Worm (Caenorhabditis elegans): Measurements from ENCODE around the gene C34C6.3.
A peak's percentile ranks its signal among the peaks of the same experiment; 100 is the strongest.

C34C6.3 gene

ce11 chrII:8664533-8664932 lies 27.2 kb upstream of the C34C6.3 start, which contains the start of gene etc-1:
etc-1 (plus strand) TSS chrII:8664833.
- TF ChIP-seq ama-1 (optimal IDR thresholded peaks at IDR 0.05) (peak; percentile 11), aha-1 (tag) (no peak), dpl-1 (GFP tag; optimal IDR thresholded peaks at IDR 0.05) (no peak), nhr-25 (tag; optimal IDR thresholded peaks at IDR 0.05; ENCODE audit: borderline replicate concordance, insufficient read depth) (no peak), unc-62 (GFP tag; optimal IDR thresholded peaks at IDR 0.05 in 1 of 2) (peak in 1 of 2 experiments; percentile 34), unc-62 (tag; optimal IDR thresholded peaks at IDR 0.05) (no peak), dmd-8 (GFP tag; IDR thresholded peaks at IDR 0.05) (no peak)

ce11 chrII:8668871-8669270 lies 22.8 kb upstream of the C34C6.3 start:
- TF ChIP-seq nhr-42 (GFP tag; IDR thresholded peaks at IDR 0.05): no peak
- no peak for TF ChIP-seq dve-1 (tag; optimal IDR thresholded peaks at IDR 0.05; ENCODE audit: insufficient read depth)
- TF ChIP-seq attf-4 (tag; optimal IDR thresholded peaks at IDR 0.05): no peak
- TF ChIP-seq dmd-9 (GFP tag; IDR thresholded peaks at IDR 0.05): no peak
- TF ChIP-seq egl-43 (GFP tag; IDR thresholded peaks at IDR 0.05): no peak
- no peak for TF ChIP-seq ctbp-1 (GFP tag; IDR thresholded peaks at IDR 0.05)
- TF ChIP-seq hmg-1.1 (GFP tag; IDR thresholded peaks at IDR 0.05): no peak
- TF ChIP-seq mxl-2 (GFP tag; conservative IDR thresholded peaks at IDR 0.05): no peak
- TF ChIP-seq nhr-111 (GFP tag; optimal IDR thresholded peaks at IDR 0.05): no peak
- TF ChIP-seq lin-38 (GFP tag; IDR thresholded peaks at IDR 0.05): no peak
- TF ChIP-seq lim-7 (GFP tag; IDR thresholded peaks at IDR 0.05): no peak
- no peak for TF ChIP-seq spr-3 (GFP tag; optimal IDR thresholded peaks at IDR 0.05)
- TF ChIP-seq spr-1 (tag; optimal IDR thresholded peaks at IDR 0.05): no peak
- TF ChIP-seq F10B5.3 (tag; optimal IDR thresholded peaks at IDR 0.05): no peak
- TF ChIP-seq nhr-6 (tag; optimal IDR thresholded peaks at IDR 0.05): no peak
- no peak for TF ChIP-seq ZK546.5 (tag; optimal IDR thresholded peaks at IDR 0.05)
- TF ChIP-seq gei-8 (GFP tag; optimal IDR thresholded peaks at IDR 0.05): no peak
- no peak for TF ChIP-seq F49E8.2 (tag; optimal IDR thresholded peaks at IDR 0.05; ENCODE audit: borderline replicate concordance)
- no peak for TF ChIP-seq set-16 (GFP tag; IDR thresholded peaks at IDR 0.05)

- peak; percentile 25; the same call in 1 of the 2 replicates for TF ChIP-seq lin-38 (GFP tag; IDR thresholded peaks at IDR 0.05)
- no peak for TF ChIP-seq nhr-102 (tag; optimal IDR thresholded peaks at IDR 0.05)
These were observed 20.9 kb upstream of the C34C6.3 start for ce11 chrII:8670835-8671234.

ce11 chrII:8675369-8675768 lies 16.3 kb upstream of the C34C6.3 start:
- TF ChIP-seq aha-1 (tag) (no peak), unc-62 (GFP tag; optimal IDR thresholded peaks at IDR 0.05 in 1 of 2) (peak in 1 of 2 experiments; percentile 88), unc-62 (tag; optimal IDR thresholded peaks at IDR 0.05) (no peak)

- TF ChIP-seq T26A8.4 (GFP tag; IDR thresholded peaks at IDR 0.05): no peak
- no peak for TF ChIP-seq F10B5.3 (tag; optimal IDR thresholded peaks at IDR 0.05)
- TF ChIP-seq mdl-1 (tag; optimal IDR thresholded peaks at IDR 0.05): no peak
- TF ChIP-seq daf-16 (GFP tag; optimal IDR thresholded peaks at IDR 0.05): no peak
- TF ChIP-seq daf-16 (tag; optimal IDR thresholded peaks at IDR 0.05): peak; percentile 65
- TF ChIP-seq dve-1 (tag; optimal IDR thresholded peaks at IDR 0.05; ENCODE audit: insufficient read depth): peak; percentile 38
- TF ChIP-seq hlh-11 (tag; optimal IDR thresholded peaks at IDR 0.05): peak; percentile 2
- peak; percentile 40 for TF ChIP-seq pqm-1 (tag; optimal IDR thresholded peaks at IDR 0.05)
- TF ChIP-seq unc-62 (GFP tag; optimal IDR thresholded peaks at IDR 0.05 in 1 of 2): no peak
- TF ChIP-seq unc-62 (tag; optimal IDR thresholded peaks at IDR 0.05): no peak
These were observed 11.9 kb upstream of the C34C6.3 start for ce11 chrII:8679799-8680198.

- TF ChIP-seq ceh-82 (tag; optimal IDR thresholded peaks at IDR 0.05) (no peak), snpc-4 (tag; optimal IDR thresholded peaks at IDR 0.05) (no peak), sdz-12 (GFP tag; optimal IDR thresholded peaks at IDR 0.05) (no peak), daf-16 (GFP tag; optimal IDR thresholded peaks at IDR 0.05) (no peak), daf-16 (tag; optimal IDR thresholded peaks at IDR 0.05) (no peak), aha-1 (tag) (peak; percentile 8), mep-1 (tag; optimal IDR thresholded peaks at IDR 0.05) (peak; percentile 66), ctbp-1 (GFP tag; IDR thresholded peaks at IDR 0.05) (no peak), fos-1 (tag; optimal IDR thresholded peaks at IDR 0.05) (no peak), set-16 (GFP tag; IDR thresholded peaks at IDR 0.05) (no peak), mdt-29 (GFP tag; IDR thresholded peaks at IDR 0.05) (no peak), lsy-2 (tag; optimal IDR thresholded peaks at IDR 0.05) (peak in 1 of 2 experiments; percentile 81), dve-1 (tag; optimal IDR thresholded peaks at IDR 0.05; ENCODE audit: insufficient read depth) (peak; percentile 13), zip-11 (GFP tag; IDR thresholded peaks at IDR 0.05) (no peak), dmd-9 (GFP tag; IDR thresholded peaks at IDR 0.05) (no peak), F44E2.7 (GFP tag; IDR thresholded peaks at IDR 0.05) (no peak), hlh-11 (tag; optimal IDR thresholded peaks at IDR 0.05) (no peak), dmd-6 (GFP tag; IDR thresholded peaks at IDR 0.05) (0 out of 2 replicates have a peak, but pooled peaks have one; percentile 25)
These were observed 7.8 kb upstream of the C34C6.3 start for ce11 chrII:8683933-8684332.
